Fruit fly (Drosophila melanogaster) whole organism, prepupa: ENCODE results near the gene Nph.
A peak's percentile ranks its signal among the peaks of the same experiment; 100 is the strongest.

Source experiments
- CG10669 ChIP-seq: fragments of 200-800 bp; sonication (Bioruptor generic); optimal IDR thresholded peaks from 3 replicates; lab custom pipeline; 2018; ENCODE audit warnings: missing biosample characterization, mild to moderate bottlenecking, missing genetic modification characterization, moderate library complexity
- CG11294 ChIP-seq: fragments of 200-800 bp; sonication (Bioruptor generic); IDR thresholded peaks from 2 replicates; pipeline ENCODE4 v1.3.6; 2022; ENCODE audit warnings: missing biosample characterization, missing genetic modification characterization
- CG11762 ChIP-seq: fragments of 200-800 bp; sonication (Bioruptor generic); optimal IDR thresholded peaks from 3 replicates; lab custom pipeline; 2016; ENCODE audit warnings: missing biosample characterization, missing genetic modification characterization; ENCODE audit not compliant: insufficient read depth
- CG11902 ChIP-seq: fragments of 200-800 bp; sonication (Bioruptor generic); optimal IDR thresholded peaks from 3 replicates; lab custom pipeline; 2016; ENCODE audit warnings: missing biosample characterization, missing genetic modification characterization
- CG15336 ChIP-seq: fragments of 200-800 bp; sonication (Bioruptor generic); IDR thresholded peaks from 2 replicates; pipeline ENCODE4 v1.3.6; 2022; ENCODE audit warnings: missing biosample characterization, missing genetic modification characterization
- CG1621 ChIP-seq: fragments of 200-800 bp; sonication (Bioruptor generic); optimal IDR thresholded peaks from 3 replicates; lab custom pipeline; 2018; ENCODE audit warnings: missing biosample characterization, mild to moderate bottlenecking, missing genetic modification characterization
- CG3032 ChIP-seq: fragments of 200-800 bp; optimal IDR thresholded peaks from 2 replicates; lab custom pipeline; 2019; ENCODE audit warnings: missing biosample characterization, mild to moderate bottlenecking, missing genetic modification characterization, moderate library complexity
- CG31627 ChIP-seq: fragments of 200-800 bp; sonication (Bioruptor generic); optimal IDR thresholded peaks from 3 replicates; lab custom pipeline; 2016; ENCODE audit warnings: missing biosample characterization, missing genetic modification characterization
- CG32006 ChIP-seq: fragments of 200-800 bp; sonication (Bioruptor generic); optimal IDR thresholded peaks from 3 replicates; lab custom pipeline; 2017; ENCODE audit warnings: missing biosample characterization, mild to moderate bottlenecking, missing genetic modification characterization
- CG34406 ChIP-seq: fragments of 200-800 bp; sonication (Bioruptor generic); optimal IDR thresholded peaks from 3 replicates; lab custom pipeline; 2016; ENCODE audit warnings: missing biosample characterization, missing genetic modification characterization
- CG3919 ChIP-seq: fragments of 200-800 bp; sonication (Bioruptor generic); optimal IDR thresholded peaks from 3 replicates; lab custom pipeline; 2016; ENCODE audit warnings: missing biosample characterization, missing genetic modification characterization
- CG4318 ChIP-seq: fragments of 200-800 bp; sonication (Bioruptor generic); optimal IDR thresholded peaks from 3 replicates; lab custom pipeline; 2017; ENCODE audit warnings: missing biosample characterization, mild to moderate bottlenecking, missing genetic modification characterization
- CG6163 ChIP-seq: fragments of 200-800 bp; sonication (Bioruptor generic); IDR thresholded peaks from 3 replicates; pipeline ENCODE4 v1.3.6; 2022; ENCODE audit warnings: missing biosample characterization, missing genetic modification characterization
- CG6276 ChIP-seq: fragments of 200-800 bp; sonication (Bioruptor generic); optimal IDR thresholded peaks from 2 replicates; lab custom pipeline; 2017; ENCODE audit warnings: missing biosample characterization, mild to moderate bottlenecking, missing genetic modification characterization
- CG6792 ChIP-seq: fragments of 200-800 bp; sonication (Bioruptor generic); optimal IDR thresholded peaks from 3 replicates; lab custom pipeline; 2016; ENCODE audit warnings: missing biosample characterization, missing genetic modification characterization
- CG6808 ChIP-seq: fragments of 200-800 bp; sonication (Bioruptor generic); optimal IDR thresholded peaks from 3 replicates; lab custom pipeline; 2017; ENCODE audit warnings: missing biosample characterization, missing genetic modification characterization, mild to moderate bottlenecking, moderate library complexity, missing genetic modification reagents
- CG6854 ChIP-seq: fragments of 200-800 bp; sonication (Bioruptor generic); optimal IDR thresholded peaks from 2 replicates; lab custom pipeline; 2017; ENCODE audit warnings: missing biosample characterization, mild to moderate bottlenecking, missing genetic modification characterization
- CG7368 ChIP-seq: fragments of 200-800 bp; sonication (Bioruptor generic); optimal IDR thresholded peaks from 3 replicates; lab custom pipeline; 2016; ENCODE audit warnings: missing biosample characterization, missing genetic modification characterization
- CG8319 ChIP-seq: fragments of 200-800 bp; sonication (Bioruptor generic); optimal IDR thresholded peaks from 3 replicates; lab custom pipeline; 2016; ENCODE audit warnings: missing biosample characterization, missing genetic modification characterization
- Eip75B ChIP-seq: fragments of 200-800 bp; sonication (Bioruptor generic); optimal IDR thresholded peaks from 3 replicates; lab custom pipeline; 2016; ENCODE audit warnings: missing biosample characterization, missing genetic modification characterization
- Eip78C ChIP-seq: fragments of 200-800 bp; sonication (Bioruptor generic); peaks from one replicate; lab custom pipeline; 2016; ENCODE audit warnings: missing biosample characterization, missing genetic modification characterization
- Ets21C ChIP-seq: fragments of 200-800 bp; sonication (Bioruptor generic); optimal IDR thresholded peaks from 3 replicates; lab custom pipeline; 2016; ENCODE audit warnings: missing biosample characterization, missing genetic modification characterization
- Ets96B ChIP-seq: fragments of 200-800 bp; optimal IDR thresholded peaks from 2 replicates; lab custom pipeline; 2019; ENCODE audit warnings: missing biosample characterization, mild to moderate bottlenecking, missing genetic modification characterization, moderate library complexity
- Gug ChIP-seq: fragments of 200-800 bp; sonication (Bioruptor generic); IDR thresholded peaks from 2 replicates; pipeline ENCODE4 v1.3.6; 2022; ENCODE audit warnings: missing biosample characterization, missing genetic modification characterization
- Hr39 ChIP-seq: fragments of 200-800 bp; sonication (Bioruptor generic); optimal IDR thresholded peaks from 2 replicates; lab custom pipeline; 2016; ENCODE audit warnings: missing biosample characterization, missing genetic modification characterization
- Hr4 ChIP-seq: fragments of 200-800 bp; sonication (Bioruptor generic); optimal IDR thresholded peaks from 3 replicates; lab custom pipeline; 2016; ENCODE audit warnings: missing biosample characterization, missing genetic modification characterization
- Lpt ChIP-seq: fragments of 200-800 bp; sonication (Bioruptor generic); optimal IDR thresholded peaks from 3 replicates; lab custom pipeline; 2016; ENCODE audit warnings: missing biosample characterization, missing genetic modification characterization
- Sox102F ChIP-seq: fragments of 200-800 bp; sonication (Bioruptor generic); optimal IDR thresholded peaks from 2 replicates; lab custom pipeline; 2016; ENCODE audit warnings: missing biosample characterization, mild to moderate bottlenecking, missing genetic modification characterization
- Sox14 ChIP-seq: fragments of 200-800 bp; sonication (Bioruptor generic); optimal IDR thresholded peaks from 3 replicates; lab custom pipeline; 2016; ENCODE audit warnings: missing biosample characterization, missing genetic modification characterization
- Sox15 ChIP-seq: fragments of 200-800 bp; sonication (Bioruptor generic); optimal IDR thresholded peaks from 3 replicates; lab custom pipeline; 2016; ENCODE audit warnings: missing biosample characterization, missing genetic modification characterization
- acj6 ChIP-seq: fragments of 200-800 bp; sonication (Bioruptor generic); optimal IDR thresholded peaks from 3 replicates; lab custom pipeline; 2016; ENCODE audit warnings: missing biosample characterization, missing genetic modification characterization
- cyc ChIP-seq: fragments of 200-800 bp; sonication (Bioruptor generic); optimal IDR thresholded peaks from 3 replicates; lab custom pipeline; 2016; ENCODE audit warnings: missing biosample characterization, missing genetic modification characterization
- dac ChIP-seq: fragments of 200-800 bp; sonication (Bioruptor generic); optimal IDR thresholded peaks from 2 replicates; lab custom pipeline; 2017; ENCODE audit warnings: missing biosample characterization, mild to moderate bottlenecking, missing genetic modification characterization
- dsx ChIP-seq: fragments of 200-800 bp; optimal IDR thresholded peaks from 3 replicates; lab custom pipeline; 2019; ENCODE audit warnings: missing biosample characterization, mild to moderate bottlenecking, missing genetic modification characterization, moderate library complexity; ENCODE audit not compliant: poor library complexity, severe bottlenecking
- eg ChIP-seq: fragments of 200-800 bp; sonication (Bioruptor generic); IDR thresholded peaks from 3 replicates; pipeline ENCODE4 v1.3.6; 2022; ENCODE audit warnings: missing biosample characterization, missing genetic modification characterization
- esn ChIP-seq: fragments of 200-800 bp; sonication (Bioruptor generic); optimal IDR thresholded peaks from 2 replicates; lab custom pipeline; 2016; ENCODE audit warnings: missing biosample characterization, mild to moderate bottlenecking, missing genetic modification characterization, moderate library complexity
- fd59A ChIP-seq: fragments of 200-800 bp; sonication (Bioruptor generic); optimal IDR thresholded peaks from 2 replicates; lab custom pipeline; 2017; ENCODE audit warnings: missing biosample characterization, mild to moderate bottlenecking, missing genetic modification characterization, missing genetic modification reagents
- fkh ChIP-seq: fragments of 200-800 bp; sonication (Bioruptor generic); optimal IDR thresholded peaks from 3 replicates; lab custom pipeline; 2017; ENCODE audit warnings: missing biosample characterization, mild to moderate bottlenecking, missing genetic modification characterization, moderate library complexity
- lz ChIP-seq: fragments of 200-800 bp; sonication (Bioruptor generic); optimal IDR thresholded peaks from 3 replicates; lab custom pipeline; 2016; ENCODE audit warnings: missing biosample characterization, missing genetic modification characterization
- net ChIP-seq: fragments of 200-800 bp; sonication (Bioruptor generic); optimal IDR thresholded peaks from 3 replicates; lab custom pipeline; 2016; ENCODE audit warnings: missing biosample characterization, missing genetic modification characterization
- pdm3 ChIP-seq: fragments of 200-800 bp; sonication (Bioruptor generic); optimal IDR thresholded peaks from 3 replicates; lab custom pipeline; 2016; ENCODE audit warnings: missing biosample characterization, missing genetic modification characterization
- ss ChIP-seq, 2 experiments: fragments of 200-800 bp; sonication (Bioruptor generic); optimal IDR thresholded peaks; 2 replicates in 1 of 2; 3 replicates in 1 of 2; lab custom pipeline; 2017 to 2018; ENCODE audit warnings: mild to moderate bottlenecking in 2 of 2, missing biosample characterization in 2 of 2, missing genetic modification characterization in 2 of 2, moderate library complexity in 1 of 2
- topi ChIP-seq: fragments of 200-800 bp; sonication (Bioruptor generic); optimal IDR thresholded peaks from 3 replicates; lab custom pipeline; 2016; ENCODE audit warnings: missing biosample characterization, missing genetic modification characterization
- vri ChIP-seq: fragments of 200-800 bp; sonication (Bioruptor generic); optimal IDR thresholded peaks from 3 replicates; lab custom pipeline; 2016; ENCODE audit warnings: missing biosample characterization, mild to moderate bottlenecking, missing genetic modification characterization

The Nph gene

dm6 chr3R:30004648-30005047, at the start of gene Nph, which contains the start of gene Nlp:
Gene Nph, minus strand, starts transcription at chr3R:30004861.
Gene Nlp, plus strand, starts transcription at chr3R:30004785.
- TF ChIP-seq Sox14 (GFP tag; lab: Kevin White, UChicago), result peak; percentile 62
- no peak for TF ChIP-seq Ets21C (GFP tag; lab: Kevin White, UChicago)
- TF ChIP-seq CG6792 (GFP tag; lab: Kevin White, UChicago), result no peak
- TF ChIP-seq CG3032 (tag; lab: Kevin White, UChicago), result peak; percentile 4
- TF ChIP-seq esn (GFP tag; lab: Kevin White, UChicago), result peak; percentile 34
- no peak for TF ChIP-seq CG7368 (GFP tag; lab: Kevin White, UChicago)
- no peak for TF ChIP-seq ss (GFP tag; optimal IDR thresholded peaks at IDR 0.05; lab: Kevin White, UChicago)
- TF ChIP-seq cyc (GFP tag; lab: Kevin White, UChicago), result peak; percentile 17
- peak; percentile 22 for TF ChIP-seq lz
- TF ChIP-seq Sox15, result no peak
- TF ChIP-seq vri (GFP tag; lab: Kevin White, UChicago), result no peak
- no peak for TF ChIP-seq fkh (GFP tag; lab: Kevin White, UChicago)
- TF ChIP-seq CG10669 (GFP tag; lab: Kevin White, UChicago), result no peak
- peak; percentile 13 for TF ChIP-seq CG31627 (GFP tag; lab: Kevin White, UChicago)
- TF ChIP-seq net (GFP tag; lab: Kevin White, UChicago), result no peak
- TF ChIP-seq Hr4 (GFP tag; lab: Kevin White, UChicago), result no peak
- TF ChIP-seq eg (GFP tag; lab: Robert Waterston, UW), result no peak
- TF ChIP-seq topi (GFP tag; lab: Kevin White, UChicago), result peak; percentile 12
- no peak for TF ChIP-seq CG6808
- no peak for TF ChIP-seq Gug (GFP tag; lab: Robert Waterston, UW)
- TF ChIP-seq CG11902 (GFP tag; lab: Kevin White, UChicago), result no peak
- no peak for TF ChIP-seq Sox102F (GFP tag; lab: Kevin White, UChicago)
- TF ChIP-seq Ets96B (tag; lab: Kevin White, UChicago), result no peak
- TF ChIP-seq pdm3 (GFP tag; lab: Kevin White, UChicago), result no peak
- peak; percentile 63 for TF ChIP-seq CG1621 (tag; lab: Kevin White, UChicago)
- TF ChIP-seq fd59A (GFP tag; lab: Kevin White, UChicago), result no peak
- no peak for TF ChIP-seq CG6163 (GFP tag; lab: Robert Waterston, UW)
- no peak for TF ChIP-seq CG34406
- no peak for TF ChIP-seq Lpt
- TF ChIP-seq CG3919 (GFP tag; lab: Kevin White, UChicago), result peak; percentile 20
- TF ChIP-seq Eip78C, result peak; percentile 44
- no peak for TF ChIP-seq CG8319 (GFP tag; lab: Kevin White, UChicago)
- peak; percentile 27 for TF ChIP-seq Hr39 (GFP tag; lab: Kevin White, UChicago)

dm6 chr3R:30052455-30053046, 47.9 kb upstream of the Nph start, which contains the start of gene Jasper:
Gene Jasper, plus strand, starts transcription at chr3R:30052514.
- TF ChIP-seq Sox14 (GFP tag; lab: Kevin White, UChicago), result peak; percentile 29
- TF ChIP-seq fkh (GFP tag; lab: Kevin White, UChicago), result peak; percentile 7
- no peak for TF ChIP-seq CG11294 (GFP tag; lab: Robert Waterston, UW)
- peak; percentile 15; the same call in 1 of the 2 replicates for TF ChIP-seq CG15336
- TF ChIP-seq Eip78C, result no peak
- no peak for TF ChIP-seq CG11762 (GFP tag; lab: Kevin White, UChicago)
- TF ChIP-seq CG6792 (GFP tag; lab: Kevin White, UChicago), result no peak
- no peak for TF ChIP-seq ss (GFP tag; optimal IDR thresholded peaks at IDR 0.05; lab: Kevin White, UChicago)
- TF ChIP-seq CG32006, result no peak
- TF ChIP-seq CG6276 (GFP tag; lab: Kevin White, UChicago), result no peak
- TF ChIP-seq CG1621 (tag; lab: Kevin White, UChicago), result peak; percentile 33
- no peak for TF ChIP-seq acj6
- no peak for TF ChIP-seq Hr39 (GFP tag; lab: Kevin White, UChicago)
- TF ChIP-seq Sox15, result no peak
- no peak for TF ChIP-seq Eip75B (GFP tag; lab: Kevin White, UChicago)
- TF ChIP-seq CG6854 (GFP tag; lab: Kevin White, UChicago), result peak; percentile 5
- TF ChIP-seq dsx (GFP tag; lab: Kevin White, UChicago), result peak; percentile 28
- no peak for TF ChIP-seq Sox102F (GFP tag; lab: Kevin White, UChicago)
- TF ChIP-seq CG3032 (tag; lab: Kevin White, UChicago), result peak; percentile 14
- TF ChIP-seq Hr4 (GFP tag; lab: Kevin White, UChicago), result no peak
- no peak for TF ChIP-seq CG34406
- no peak for TF ChIP-seq dac (GFP tag; lab: Kevin White, UChicago)
- TF ChIP-seq CG4318 (GFP tag; lab: Kevin White, UChicago), result no peak
- TF ChIP-seq esn (GFP tag; lab: Kevin White, UChicago), result no peak
- TF ChIP-seq CG6163 (GFP tag; lab: Robert Waterston, UW), result no peak
- TF ChIP-seq Gug (GFP tag; lab: Robert Waterston, UW), result no peak
